Worm (Caenorhabditis elegans) whole organism, L4/young adult: ENCODE measurements around the gene mrck-1.

Source experiments
- W03F9.2 ChIP-seq: fragments of 150-350 bp; optimal IDR thresholded peaks from 2 replicates; lab custom pipeline; 2014; ENCODE audit warnings: missing biosample characterization, missing genetic modification characterization
- dao-5 ChIP-seq: sonication (generic microtip); optimal IDR thresholded peaks from 2 replicates; lab custom pipeline; 2016; ENCODE audit warnings: missing genotype, missing genetic modification characterization, moderate library complexity, missing compliant biosample characterization
- him-1 ChIP-seq: sonication (generic microtip); optimal IDR thresholded peaks from 2 replicates; lab custom pipeline; 2016; ENCODE audit warnings: missing genotype, missing genetic modification reagents, missing genetic modification characterization, missing compliant biosample characterization

DNA sequence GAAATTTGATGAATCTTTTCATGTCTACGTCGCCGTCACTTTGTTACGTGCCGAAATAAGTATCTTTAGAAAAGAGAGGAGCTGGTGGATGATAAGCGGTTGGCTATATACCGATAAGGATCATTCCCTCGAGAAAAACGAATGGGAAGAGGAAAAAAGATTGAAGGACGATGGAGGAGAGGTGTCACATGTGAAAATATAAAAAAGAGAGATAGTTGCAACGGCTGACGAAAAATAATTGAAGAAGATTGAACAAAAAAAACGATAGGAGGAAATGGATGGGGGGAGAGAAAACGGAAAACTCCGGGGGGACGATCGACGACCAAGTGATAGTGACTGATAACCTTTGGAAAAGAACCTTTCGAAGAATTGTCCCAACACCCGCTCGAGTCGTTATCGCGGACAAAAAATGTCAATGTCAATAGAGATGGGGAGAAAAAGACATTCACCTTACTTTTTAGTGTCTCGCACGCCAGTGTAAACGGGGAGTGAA, 37.6 kb downstream of the mrck-1 start:
- no peak for TF ChIP-seq him-1 (tag; lab: Kevin White, UChicago)
- no peak for TF ChIP-seq dao-5 (tag; lab: Kevin White, UChicago)
- TF ChIP-seq W03F9.2 (tag; lab: Kevin White, UChicago): no peak
